Worm (Caenorhabditis elegans): Measurements from ENCODE around the gene ZK666.8.

DNA sequence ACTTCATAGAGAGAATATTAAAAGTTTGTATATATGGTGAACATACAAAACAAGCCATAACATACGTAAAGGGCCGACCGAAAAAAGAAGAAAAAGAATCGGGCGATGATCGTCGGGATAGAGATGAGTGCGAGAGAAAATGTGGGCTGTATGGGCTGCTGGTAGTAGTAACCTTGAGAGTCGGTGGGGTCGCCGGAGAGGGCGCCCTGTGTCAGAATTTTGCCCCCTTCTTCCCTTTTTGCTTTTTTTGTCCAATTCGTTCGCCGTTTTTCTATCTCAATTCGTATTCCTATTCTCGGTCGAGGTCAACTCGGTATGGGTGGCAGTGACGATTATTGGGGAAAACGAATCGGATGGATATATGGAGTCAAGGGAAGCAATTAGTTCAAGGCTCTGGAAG, 13.0 kb upstream of the ZK666.8 start:
- TF ChIP-seq ztf-23 (GFP tag; IDR thresholded peaks at IDR 0.05) (no peak), med-1 (GFP tag; optimal IDR thresholded peaks at IDR 0.05; ENCODE audit: insufficient read depth) (no peak), flt-1 (GFP tag; IDR thresholded peaks at IDR 0.05) (no peak), T22C8.4 (GFP tag; IDR thresholded peaks at IDR 0.05) (no peak), tab-1 (GFP tag; IDR thresholded peaks at IDR 0.05) (no peak), ref-1 (GFP tag; conservative IDR thresholded peaks at IDR 0.05) (no peak), ztf-29 (GFP tag; IDR thresholded peaks at IDR 0.05) (no peak), cog-1 (tag; optimal IDR thresholded peaks at IDR 0.05) (no peak)
